Worm (Caenorhabditis elegans): ENCODE data around the gene F19G12.3.
A peak's percentile ranks its signal among the peaks of the same experiment; 100 is the strongest.

Gene F19G12.3

DNA sequence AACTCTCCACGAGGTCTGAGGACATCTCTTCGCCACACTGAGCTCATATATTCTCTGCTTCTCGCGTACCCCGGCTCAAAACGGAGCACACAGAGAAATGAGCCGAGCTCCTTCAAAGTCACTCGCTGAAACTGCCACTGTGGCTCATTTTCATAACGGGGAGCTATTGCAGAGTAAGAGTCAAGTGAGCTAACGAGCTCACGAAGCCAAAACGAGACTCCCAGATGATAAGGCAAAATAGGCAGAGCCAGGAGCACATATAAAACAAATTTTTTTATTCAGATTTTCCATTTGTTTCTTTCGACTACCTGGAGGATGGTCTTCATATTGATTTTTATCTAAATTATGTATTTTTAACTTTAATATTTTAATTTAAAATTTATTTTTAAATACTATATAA is at the start of gene F19G12.3:
TSS of gene F19G12.3 (plus strand) at position 301 of the 400 bp plus-strand sequence.
- no peak for TF ChIP-seq scrt-1 (GFP tag; IDR thresholded peaks at IDR 0.05)
- no peak for TF ChIP-seq pes-1 (GFP tag; IDR thresholded peaks at IDR 0.05)
- TF ChIP-seq tbx-37 (GFP tag; conservative IDR thresholded peaks at IDR 0.05) = no peak
- no peak for TF ChIP-seq aly-1 (tag; optimal IDR thresholded peaks at IDR 0.05)
- TF ChIP-seq hmbx-1 (tag; optimal IDR thresholded peaks at IDR 0.05) = no peak
- TF ChIP-seq hnd-1 (tag; optimal IDR thresholded peaks at IDR 0.05) = no peak
- no peak for TF ChIP-seq ets-7 (tag; optimal IDR thresholded peaks at IDR 0.05)
- TF ChIP-seq ama-1 (optimal IDR thresholded peaks at IDR 0.05) = no peak
- TF ChIP-seq tbx-11 (GFP tag; IDR thresholded peaks at IDR 0.05) = no peak
- TF ChIP-seq sea-1 (GFP tag; conservative IDR thresholded peaks at IDR 0.05) = no peak
- TF ChIP-seq B0310.2 (tag; optimal IDR thresholded peaks at IDR 0.05) = no peak
- no peak for TF ChIP-seq ceh-13 (GFP tag; optimal IDR thresholded peaks at IDR 0.05)
- TF ChIP-seq flt-1 (GFP tag; IDR thresholded peaks at IDR 0.05) = no peak
- TF ChIP-seq tra-4 (tag; optimal IDR thresholded peaks at IDR 0.05) = no peak
- TF ChIP-seq ceh-36 (tag; optimal IDR thresholded peaks at IDR 0.05) = no peak
- no peak for TF ChIP-seq hmg-4 (GFP tag; optimal IDR thresholded peaks at IDR 0.05)
- no peak for TF ChIP-seq F13C5.2 (tag; optimal IDR thresholded peaks at IDR 0.05)

DNA sequence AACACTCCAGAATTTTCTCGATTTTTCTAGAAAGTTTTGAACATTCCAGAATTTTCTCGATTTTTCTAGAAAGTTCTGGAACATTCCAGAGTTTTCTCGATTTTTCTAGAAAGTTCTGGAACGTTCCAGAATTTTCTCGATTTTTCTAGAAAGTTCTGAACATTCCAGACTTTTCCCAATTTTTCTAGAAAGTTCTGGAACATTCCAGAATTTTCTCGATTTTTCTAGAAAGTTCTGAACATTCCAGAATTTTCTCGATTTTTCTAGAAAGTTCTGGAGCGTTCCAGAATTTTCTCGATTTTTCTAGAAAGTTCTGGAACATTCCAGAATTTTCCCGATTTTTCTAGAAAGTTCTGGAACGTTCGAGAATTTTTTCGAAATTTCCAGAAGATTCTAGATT is 49.5 kb upstream of the F19G12.3 start:
- TF ChIP-seq flt-1 (GFP tag; IDR thresholded peaks at IDR 0.05) = peak; percentile 87
- peak; percentile 80 for TF ChIP-seq sea-1 (GFP tag; conservative IDR thresholded peaks at IDR 0.05)
- TF ChIP-seq pes-1 (GFP tag; IDR thresholded peaks at IDR 0.05) = peak; percentile 93
- 0 out of 2 replicates have a peak, but pooled peaks have one; percentile 21 for TF ChIP-seq scrt-1 (GFP tag; IDR thresholded peaks at IDR 0.05)
- peak; percentile 60; the same call in 1 of the 2 replicates for TF ChIP-seq tbx-11 (GFP tag; IDR thresholded peaks at IDR 0.05)
- 0 out of 2 replicates have a peak, but pooled peaks have one; percentile 7 for TF ChIP-seq tbx-37 (GFP tag; conservative IDR thresholded peaks at IDR 0.05)

DNA sequence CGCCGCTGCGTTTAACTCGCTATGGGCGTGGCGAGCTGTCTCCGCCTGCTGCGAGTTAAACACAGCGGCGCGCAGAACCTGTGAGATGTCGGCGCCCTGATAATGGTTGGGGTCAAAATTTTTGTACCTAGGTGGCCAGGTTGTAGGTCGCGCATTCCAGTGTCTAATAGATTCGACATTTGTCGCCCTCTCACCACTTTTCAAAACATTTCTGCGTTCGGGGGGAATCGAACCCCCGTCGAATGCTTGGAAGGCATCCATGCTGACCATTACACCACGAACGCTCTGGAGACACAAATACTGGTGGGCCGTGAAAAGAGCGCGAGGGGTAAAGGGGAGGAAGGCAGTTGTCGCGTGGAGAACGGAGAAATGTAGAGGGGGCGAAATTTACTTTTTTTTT is 45.2 kb upstream of the F19G12.3 start:
- TF ChIP-seq scrt-1 (GFP tag; IDR thresholded peaks at IDR 0.05) = peak; percentile 94
- peak; percentile 90 for TF ChIP-seq flt-1 (GFP tag; IDR thresholded peaks at IDR 0.05)
- peak; percentile 31 for TF ChIP-seq hmbx-1 (tag; optimal IDR thresholded peaks at IDR 0.05)
- peak; percentile 89 for TF ChIP-seq sea-1 (GFP tag; conservative IDR thresholded peaks at IDR 0.05)
- peak; percentile 59 for TF ChIP-seq tra-4 (tag; optimal IDR thresholded peaks at IDR 0.05)
- peak; percentile 84 for TF ChIP-seq F13C5.2 (tag; optimal IDR thresholded peaks at IDR 0.05)
- no peak for TF ChIP-seq ama-1 (optimal IDR thresholded peaks at IDR 0.05)
- peak; percentile 90 for TF ChIP-seq pes-1 (GFP tag; IDR thresholded peaks at IDR 0.05)
- TF ChIP-seq tbx-11 (GFP tag; IDR thresholded peaks at IDR 0.05) = peak; percentile 93
- peak; percentile 73 for TF ChIP-seq hnd-1 (tag; optimal IDR thresholded peaks at IDR 0.05)
- TF ChIP-seq aly-1 (tag; optimal IDR thresholded peaks at IDR 0.05) = peak; percentile 91
- peak; percentile 90 for TF ChIP-seq hmg-4 (GFP tag; optimal IDR thresholded peaks at IDR 0.05)
- peak; percentile 81 for TF ChIP-seq tbx-37 (GFP tag; conservative IDR thresholded peaks at IDR 0.05)
- TF ChIP-seq B0310.2 (tag; optimal IDR thresholded peaks at IDR 0.05) = peak; percentile 60
- TF ChIP-seq ceh-36 (tag; optimal IDR thresholded peaks at IDR 0.05) = peak; percentile 75
- TF ChIP-seq ceh-13 (GFP tag; optimal IDR thresholded peaks at IDR 0.05) = peak; percentile 75
- TF ChIP-seq ets-7 (tag; optimal IDR thresholded peaks at IDR 0.05) = peak; percentile 71

DNA sequence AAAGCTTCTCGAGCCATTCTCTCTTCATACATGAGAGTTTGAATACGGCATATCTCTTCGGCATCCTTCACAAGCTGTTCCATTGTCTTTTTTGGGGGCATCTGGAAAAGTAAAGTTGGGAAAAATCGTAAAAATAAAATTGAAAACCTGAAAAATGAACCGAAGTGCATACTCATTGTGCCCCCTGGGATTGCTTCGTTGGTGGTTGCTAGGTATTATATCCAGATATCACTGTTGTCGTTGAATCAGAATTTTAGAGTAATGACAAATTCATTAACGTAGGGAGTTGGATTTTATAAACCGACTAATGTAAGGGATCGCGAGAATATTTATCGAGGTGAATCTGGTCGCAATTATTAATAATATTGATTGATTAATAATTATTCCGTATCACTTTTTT is 43.0 kb upstream of the F19G12.3 start, which contains the start of gene F56C3.10:
TSS of gene F56C3.10 (minus strand) at position 101 of the 400 bp plus-strand sequence.
- TF ChIP-seq B0310.2 (tag; optimal IDR thresholded peaks at IDR 0.05) (no peak), ceh-36 (tag; optimal IDR thresholded peaks at IDR 0.05) (no peak), hmbx-1 (tag; optimal IDR thresholded peaks at IDR 0.05) (no peak), tra-4 (tag; optimal IDR thresholded peaks at IDR 0.05) (no peak), hnd-1 (tag; optimal IDR thresholded peaks at IDR 0.05) (no peak), pes-1 (GFP tag; IDR thresholded peaks at IDR 0.05) (no peak), tbx-37 (GFP tag; conservative IDR thresholded peaks at IDR 0.05) (no peak), tbx-11 (GFP tag; IDR thresholded peaks at IDR 0.05) (no peak), sea-1 (GFP tag; conservative IDR thresholded peaks at IDR 0.05) (no peak), ets-7 (tag; optimal IDR thresholded peaks at IDR 0.05) (no peak), ama-1 (optimal IDR thresholded peaks at IDR 0.05) (no peak)

DNA sequence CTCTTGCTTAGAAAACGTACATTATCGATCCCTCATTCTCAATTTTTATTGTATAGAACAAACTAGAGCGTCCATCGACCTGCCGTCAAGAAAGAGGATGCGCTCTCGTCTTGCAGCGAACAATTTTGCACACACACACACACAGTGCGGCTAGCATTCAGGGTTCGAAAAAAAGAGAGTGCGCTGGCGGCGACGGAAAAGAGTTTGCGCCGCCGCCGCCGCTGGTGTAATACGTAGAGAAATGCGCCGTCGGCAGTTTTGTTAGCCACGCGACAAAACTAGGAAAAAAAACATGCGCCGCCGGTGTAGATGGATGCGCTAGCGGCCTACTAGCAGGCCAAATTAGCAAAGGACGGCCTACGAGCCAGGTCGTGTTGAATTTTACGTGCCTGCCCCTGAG is 41.1 kb upstream of the F19G12.3 start:
- TF ChIP-seq sea-1 (GFP tag; conservative IDR thresholded peaks at IDR 0.05) (no peak), tbx-11 (GFP tag; IDR thresholded peaks at IDR 0.05) (no peak), ama-1 (optimal IDR thresholded peaks at IDR 0.05) (no peak), hnd-1 (tag; optimal IDR thresholded peaks at IDR 0.05) (no peak), tbx-37 (GFP tag; conservative IDR thresholded peaks at IDR 0.05) (no peak), F13C5.2 (tag; optimal IDR thresholded peaks at IDR 0.05) (no peak), flt-1 (GFP tag; IDR thresholded peaks at IDR 0.05) (no peak), scrt-1 (GFP tag; IDR thresholded peaks at IDR 0.05) (no peak), pes-1 (GFP tag; IDR thresholded peaks at IDR 0.05) (no peak), ets-7 (tag; optimal IDR thresholded peaks at IDR 0.05) (no peak), hmbx-1 (tag; optimal IDR thresholded peaks at IDR 0.05) (no peak), B0310.2 (tag; optimal IDR thresholded peaks at IDR 0.05) (no peak), ceh-13 (GFP tag; optimal IDR thresholded peaks at IDR 0.05) (no peak), aly-1 (tag; optimal IDR thresholded peaks at IDR 0.05) (no peak), ceh-36 (tag; optimal IDR thresholded peaks at IDR 0.05) (no peak), hmg-4 (GFP tag; optimal IDR thresholded peaks at IDR 0.05) (no peak)

DNA sequence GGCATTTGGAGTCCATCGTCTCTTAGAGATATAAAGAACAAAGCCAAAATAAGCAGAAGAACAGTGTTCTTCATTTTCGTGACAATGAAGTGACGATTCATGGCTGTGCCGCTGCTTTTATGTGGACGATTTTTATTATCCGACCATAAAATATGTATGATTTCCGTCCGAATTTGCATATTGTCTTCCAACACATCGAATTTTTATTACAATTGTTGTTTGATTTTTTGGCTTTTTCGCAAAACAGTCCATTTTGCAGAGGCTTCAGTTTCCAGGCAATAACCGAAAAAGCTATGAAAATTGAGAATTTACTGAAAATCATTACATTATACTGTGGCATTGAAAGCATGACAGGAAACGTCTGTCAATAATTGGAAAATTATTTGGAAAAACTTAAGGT is 40.1 kb upstream of the F19G12.3 start, which contains the start of gene F56C3.8:
TSS of gene F56C3.8 (minus strand) at position 101 of the 400 bp plus-strand sequence.
- TF ChIP-seq hnd-1 (tag; optimal IDR thresholded peaks at IDR 0.05) = no peak

DNA sequence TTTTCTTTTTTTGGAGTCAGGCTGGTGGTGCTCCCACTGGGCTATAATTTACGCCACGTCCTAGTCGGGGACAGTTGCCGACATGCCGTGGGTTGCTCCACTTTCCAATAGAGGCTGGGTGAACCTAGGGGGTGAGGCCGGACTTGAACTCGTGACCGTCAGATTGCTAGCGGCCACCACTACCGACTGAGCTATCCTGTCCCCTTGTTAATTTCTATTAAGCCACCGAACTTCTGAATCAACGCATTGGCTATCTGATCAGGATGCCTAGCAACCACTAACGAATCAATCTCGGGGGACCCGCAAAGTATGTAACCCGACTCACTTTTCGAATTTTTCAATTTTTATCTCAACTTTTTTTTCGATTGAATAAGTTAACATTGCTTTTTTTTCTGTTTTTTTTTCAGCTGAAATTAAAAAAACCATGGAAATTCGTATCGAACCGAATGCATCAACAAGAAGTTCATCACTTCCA is 37.7 kb upstream of the F19G12.3 start, which contains the start of gene F56C3.1:
TSS of gene F56C3.1 (plus strand) at position 425 of the 475 bp plus-strand sequence.
- no peak for TF ChIP-seq hnd-1 (tag; optimal IDR thresholded peaks at IDR 0.05)
- no peak; the same call in 1 of the 2 replicates for TF ChIP-seq sea-1 (GFP tag; conservative IDR thresholded peaks at IDR 0.05)
- no peak for TF ChIP-seq F13C5.2 (tag; optimal IDR thresholded peaks at IDR 0.05)
- no peak for TF ChIP-seq ets-7 (tag; optimal IDR thresholded peaks at IDR 0.05)
- TF ChIP-seq tra-4 (tag; optimal IDR thresholded peaks at IDR 0.05) = no peak
- no peak for TF ChIP-seq hmg-4 (GFP tag; optimal IDR thresholded peaks at IDR 0.05)
- TF ChIP-seq ceh-13 (GFP tag; optimal IDR thresholded peaks at IDR 0.05) = no peak
- TF ChIP-seq aly-1 (tag; optimal IDR thresholded peaks at IDR 0.05) = no peak
- TF ChIP-seq B0310.2 (tag; optimal IDR thresholded peaks at IDR 0.05) = no peak
- no peak for TF ChIP-seq scrt-1 (GFP tag; IDR thresholded peaks at IDR 0.05)
- TF ChIP-seq tbx-11 (GFP tag; IDR thresholded peaks at IDR 0.05) = no peak
- no peak for TF ChIP-seq flt-1 (GFP tag; IDR thresholded peaks at IDR 0.05)
- TF ChIP-seq pes-1 (GFP tag; IDR thresholded peaks at IDR 0.05) = no peak
- no peak for TF ChIP-seq tbx-37 (GFP tag; conservative IDR thresholded peaks at IDR 0.05)
- no peak for TF ChIP-seq ceh-36 (tag; optimal IDR thresholded peaks at IDR 0.05)
- no peak for TF ChIP-seq ama-1 (optimal IDR thresholded peaks at IDR 0.05)
- no peak for TF ChIP-seq hmbx-1 (tag; optimal IDR thresholded peaks at IDR 0.05)

All from whole organism, early embryonic.